Comparison of ENCODE assay signal across 4 fruit fly cellular contexts in genomic region chr2L:19252410-19252809, dm6.
TF ChIP-seq lines count a peak whose summit lies in the region.

No protein-coding gene starts in this region.

- no peak for TF ChIP-seq CTCF in whole organism, embryonic (GFP tag; optimal IDR thresholded peaks at IDR 0.05; lab: Kevin White, UChicago)

TF ChIP-seq in whole organism, embryonic, 481 proteins besides CTCF, POLR2A, EP300 and RAD21 (continues in another document):
- TF ChIP-seq crol (GFP tag; IDR thresholded peaks at IDR 0.05; lab: Robert Waterston, UW), result 0 out of 2 replicates have a peak, but pooled peaks have one; percentile 24
- TF ChIP-seq Lhr (GFP tag; optimal IDR thresholded peaks at IDR 0.05; lab: Kevin White, UChicago), result no peak
- no peak for TF ChIP-seq CG10431 (GFP tag; optimal IDR thresholded peaks at IDR 0.05; lab: Kevin White, UChicago)
- no peak for TF ChIP-seq CG3838 (GFP tag; optimal IDR thresholded peaks at IDR 0.05; lab: Kevin White, UChicago)
- TF ChIP-seq CG7963 (GFP tag; IDR thresholded peaks at IDR 0.05; lab: Robert Waterston, UW; ENCODE audit: partially characterized antibody), result no peak
- 0 out of 2 replicates have a peak, but pooled peaks have one; percentile 36 for TF ChIP-seq Nf-YA (GFP tag; IDR thresholded peaks at IDR 0.05; lab: Robert Waterston, UW)
- no peak for TF ChIP-seq ranshi (GFP tag; IDR thresholded peaks at IDR 0.05; lab: Robert Waterston, UW)
- no peak for TF ChIP-seq CG32532 (GFP tag; IDR thresholded peaks at IDR 0.05; lab: Robert Waterston, UW)
- no peak for TF ChIP-seq grau (tag; optimal IDR thresholded peaks at IDR 0.05; lab: Kevin White, UChicago)
- no peak for TF ChIP-seq CG34224 (GFP tag; IDR thresholded peaks at IDR 0.05; lab: Robert Waterston, UW; ENCODE audit: partially characterized antibody)
- no peak; the same call in 1 of the 2 replicates for TF ChIP-seq Atf6 (GFP tag; IDR thresholded peaks at IDR 0.05; lab: Robert Waterston, UW)
- TF ChIP-seq Gug (GFP tag; IDR thresholded peaks at IDR 0.05; lab: Robert Waterston, UW), result peak; percentile 39; the same call in 1 of the 4 replicates
- TF ChIP-seq CG1832 (GFP tag; optimal IDR thresholded peaks at IDR 0.05; lab: Kevin White, UChicago), result no peak
- no peak for TF ChIP-seq CG18764 (GFP tag; optimal IDR thresholded peaks at IDR 0.05; lab: Kevin White, UChicago)
- no peak for TF ChIP-seq CG5180 (GFP tag; optimal IDR thresholded peaks at IDR 0.05; lab: Kevin White, UChicago)
- no peak for TF ChIP-seq CG12299 (tag; optimal IDR thresholded peaks at IDR 0.05; lab: Kevin White, UChicago)
- TF ChIP-seq CG43689 (GFP tag; IDR thresholded peaks at IDR 0.05; lab: Robert Waterston, UW), result no peak
- no peak for TF ChIP-seq bigmax (GFP tag; optimal IDR thresholded peaks at IDR 0.05; lab: Kevin White, UChicago)
- no peak for TF ChIP-seq B-H1 (GFP tag; IDR thresholded peaks at IDR 0.05; lab: Robert Waterston, UW)
- TF ChIP-seq vfl (GFP tag; optimal IDR thresholded peaks at IDR 0.05; lab: Kevin White, UChicago), result no peak
- no peak for TF ChIP-seq Poxn (GFP tag; IDR thresholded peaks at IDR 0.05; lab: Robert Waterston, UW)
- TF ChIP-seq Dp (GFP tag; optimal IDR thresholded peaks at IDR 0.05; lab: Kevin White, UChicago), result no peak
- peak; percentile 33 for TF ChIP-seq ATbp (GFP tag; optimal IDR thresholded peaks at IDR 0.05; lab: Kevin White, UChicago)

TF ChIP-seq in whole organism, prepupa, 60 proteins besides CTCF, POLR2A, EP300 and RAD21 (continues in another document):
- TF ChIP-seq Hr39 (GFP tag; optimal IDR thresholded peaks at IDR 0.05; lab: Kevin White, UChicago) (peak; percentile 32), dsx (GFP tag; optimal IDR thresholded peaks at IDR 0.05; lab: Kevin White, UChicago; ENCODE audit: poor library complexity, severe bottlenecking) (no peak), Sox102F (GFP tag; optimal IDR thresholded peaks at IDR 0.05; lab: Kevin White, UChicago) (peak; percentile 15), acj6 (GFP tag; optimal IDR thresholded peaks at IDR 0.05; lab: Kevin White, UChicago) (peak; percentile 24), svp (GFP tag; lab: Kevin White, UChicago) (peak; percentile 70), Met (GFP tag; optimal IDR thresholded peaks at IDR 0.05; lab: Kevin White, UChicago) (peak; percentile 49), topi (GFP tag; optimal IDR thresholded peaks at IDR 0.05; lab: Kevin White, UChicago) (peak; percentile 36), fd59A (GFP tag; optimal IDR thresholded peaks at IDR 0.05; lab: Kevin White, UChicago) (peak; percentile 6), CG3919 (GFP tag; optimal IDR thresholded peaks at IDR 0.05; lab: Kevin White, UChicago) (peak; percentile 30), CG6808 (GFP tag; optimal IDR thresholded peaks at IDR 0.05; lab: Kevin White, UChicago) (no peak), Eip75B (GFP tag; optimal IDR thresholded peaks at IDR 0.05; lab: Kevin White, UChicago) (peak; percentile 3), Smox (GFP tag; optimal IDR thresholded peaks at IDR 0.05; lab: Kevin White, UChicago) (peak; percentile 33), Ets21C (GFP tag; optimal IDR thresholded peaks at IDR 0.05; lab: Kevin White, UChicago) (no peak), CG10631 (GFP tag; optimal IDR thresholded peaks at IDR 0.05; lab: Kevin White, UChicago) (peak; percentile 24), CG11762 (GFP tag; optimal IDR thresholded peaks at IDR 0.05; lab: Kevin White, UChicago; ENCODE audit: insufficient read depth) (no peak), CG6163 (GFP tag; IDR thresholded peaks at IDR 0.05; lab: Robert Waterston, UW) (peak; percentile 69; the same call in 2 of the 3 replicates), esn (GFP tag; optimal IDR thresholded peaks at IDR 0.05; lab: Kevin White, UChicago) (no peak), CG34406 (GFP tag; optimal IDR thresholded peaks at IDR 0.05; lab: Kevin White, UChicago) (peak; percentile 24), CG11294 (GFP tag; IDR thresholded peaks at IDR 0.05; lab: Robert Waterston, UW) (peak; percentile 51), CG4318 (GFP tag; optimal IDR thresholded peaks at IDR 0.05; lab: Kevin White, UChicago) (peak; percentile 50), eg (GFP tag; IDR thresholded peaks at IDR 0.05; lab: Robert Waterston, UW) (peak; percentile 88), CG9139 (GFP tag; optimal IDR thresholded peaks at IDR 0.05; lab: Kevin White, UChicago) (no peak), net (GFP tag; optimal IDR thresholded peaks at IDR 0.05; lab: Kevin White, UChicago) (peak; percentile 51)

TF ChIP-seq in whole organism, pupa, 21 proteins besides CTCF, POLR2A, EP300 and RAD21:
- TF ChIP-seq CG8159 (tag; optimal IDR thresholded peaks at IDR 0.05; lab: Kevin White, UChicago) (peak; percentile 30), Ets98B (GFP tag; IDR thresholded peaks at IDR 0.05; lab: Robert Waterston, UW) (peak; percentile 83), Pif1B (GFP tag; optimal IDR thresholded peaks at IDR 0.05; lab: Kevin White, UChicago) (peak; percentile 43), D1 (tag; optimal IDR thresholded peaks at IDR 0.05; lab: Kevin White, UChicago) (no peak), CG15710 (tag; optimal IDR thresholded peaks at IDR 0.05; lab: Kevin White, UChicago) (no peak), Pif1A (GFP tag; optimal IDR thresholded peaks at IDR 0.05; lab: Kevin White, UChicago) (peak; percentile 50), CG14655 (GFP tag; optimal IDR thresholded peaks at IDR 0.05; lab: Kevin White, UChicago) (peak; percentile 47), CG32121 (GFP tag; IDR thresholded peaks at IDR 0.05; lab: Robert Waterston, UW) (peak; percentile 79; the same call in 1 of the 2 replicates), gl (tag; optimal IDR thresholded peaks at IDR 0.05; lab: Kevin White, UChicago) (no peak), CG13204 (GFP tag; optimal IDR thresholded peaks at IDR 0.05; lab: Kevin White, UChicago) (no peak), CG17806 (tag; optimal IDR thresholded peaks at IDR 0.05; lab: Kevin White, UChicago) (peak; percentile 21), EcR (GFP tag; optimal IDR thresholded peaks at IDR 0.05; lab: Kevin White, UChicago) (no peak), rn (GFP tag; IDR thresholded peaks at IDR 0.05; lab: Robert Waterston, UW) (peak; percentile 48; the same call in 1 of the 2 replicates), CG10348 (GFP tag; IDR thresholded peaks at IDR 0.05; lab: Robert Waterston, UW) (0 out of 2 replicates have a peak, but pooled peaks have one; percentile 45), fd96Ca (GFP tag; IDR thresholded peaks at IDR 0.05; lab: Robert Waterston, UW) (peak; percentile 80), Snoo (tag; optimal IDR thresholded peaks at IDR 0.05; lab: Kevin White, UChicago) (no peak), CG4496 (GFP tag; IDR thresholded peaks at IDR 0.05; lab: Robert Waterston, UW) (peak; percentile 80), CG34367 (tag; optimal IDR thresholded peaks at IDR 0.05; lab: Kevin White, UChicago) (no peak), CG9948 (tag; optimal IDR thresholded peaks at IDR 0.05; lab: Kevin White, UChicago) (peak; percentile 11), CG12605 (GFP tag; IDR thresholded peaks at IDR 0.05; lab: Robert Waterston, UW) (peak; percentile 58), CG8301 (tag; optimal IDR thresholded peaks at IDR 0.05; lab: Kevin White, UChicago) (peak; percentile 20)

TF ChIP-seq in whole organism, wandering third instar larva, 38 proteins besides CTCF, POLR2A, EP300 and RAD21:
- TF ChIP-seq h (GFP tag; optimal IDR thresholded peaks at IDR 0.05; lab: Kevin White, UChicago) (no peak), CG32264 (GFP tag; optimal IDR thresholded peaks at IDR 0.05; lab: Kevin White, UChicago) (no peak), tai (GFP tag; optimal IDR thresholded peaks at IDR 0.05; lab: Kevin White, UChicago) (no peak), Abd-B (GFP tag; optimal IDR thresholded peaks at IDR 0.05; lab: Kevin White, UChicago) (no peak), lola (GFP tag; optimal IDR thresholded peaks at IDR 0.05; lab: Kevin White, UChicago) (no peak), OdsH (GFP tag; optimal IDR thresholded peaks at IDR 0.05; lab: Kevin White, UChicago) (peak; percentile 6), sage (GFP tag; optimal IDR thresholded peaks at IDR 0.05; lab: Kevin White, UChicago) (no peak), HLH106 (tag; optimal IDR thresholded peaks at IDR 0.05; lab: Kevin White, UChicago) (no peak), br (GFP tag; optimal IDR thresholded peaks at IDR 0.05; lab: Kevin White, UChicago) (no peak), CG9705 (GFP tag; optimal IDR thresholded peaks at IDR 0.05; lab: Kevin White, UChicago) (no peak), jim (GFP tag; optimal IDR thresholded peaks at IDR 0.05; lab: Kevin White, UChicago) (no peak), Hnf4 (GFP tag; optimal IDR thresholded peaks at IDR 0.05; lab: Kevin White, UChicago) (no peak), Vsx2 (GFP tag; optimal IDR thresholded peaks at IDR 0.05; lab: Kevin White, UChicago; ENCODE audit: partially characterized antibody) (no peak), Dfd (GFP tag; optimal IDR thresholded peaks at IDR 0.05; lab: Kevin White, UChicago) (no peak), foxo (GFP tag; optimal IDR thresholded peaks at IDR 0.05; lab: Kevin White, UChicago) (peak in 1 of 2 experiments; percentile 35), ey (GFP tag; optimal IDR thresholded peaks at IDR 0.05; lab: Kevin White, UChicago) (no peak), woc (GFP tag; optimal IDR thresholded peaks at IDR 0.05; lab: Kevin White, UChicago) (no peak), sv (GFP tag; optimal IDR thresholded peaks at IDR 0.05; lab: Kevin White, UChicago) (no peak), fru (GFP tag; optimal IDR thresholded peaks at IDR 0.05; lab: Kevin White, UChicago) (peak; percentile 6), rgr (GFP tag; optimal IDR thresholded peaks at IDR 0.05; lab: Kevin White, UChicago) (peak; percentile 5), Rel (GFP tag; optimal IDR thresholded peaks at IDR 0.05; lab: Kevin White, UChicago) (no peak), Rel (tag; optimal IDR thresholded peaks at IDR 0.05; lab: Kevin White, UChicago) (no peak)

Comparison
In these comparisons a context has a peak if more than half of its experiments do, and no peak if none do; other contexts are left out.
1. Of the 7 proteins assayed by ChIP-seq in both whole organism, embryonic and whole organism, prepupa: peak only in whole organism, embryonic: Blimp-1; only in whole organism, prepupa: Hr39 and Lpt; in both: Gug and Sox102F; in neither: 2.